Worm (Caenorhabditis elegans): ENCODE data around the gene ceh-30.
A peak's percentile ranks its signal among the peaks of the same experiment; 100 is the strongest.

The ceh-30 gene

DNA sequence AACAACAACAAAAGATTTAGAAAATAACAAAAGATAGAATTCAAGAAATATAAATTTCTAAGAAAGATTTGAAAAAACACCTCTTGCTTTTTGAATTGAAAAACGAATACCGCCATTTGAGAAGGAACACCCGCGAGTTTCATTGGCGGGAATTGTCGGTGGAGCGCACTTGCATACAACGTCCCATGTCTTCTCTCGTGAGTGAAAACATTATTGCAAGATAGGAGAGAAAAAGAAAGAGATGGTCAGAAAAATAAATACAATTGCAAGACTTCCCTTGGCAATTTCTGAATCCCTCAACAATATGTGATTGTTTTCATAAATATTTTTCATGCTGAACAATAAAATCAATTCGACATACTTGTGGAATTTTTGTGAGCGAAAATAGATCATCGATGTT is 42.8 kb downstream of the ceh-30 start, which contains the start of gene K10B3.5 (continued):
- TF ChIP-seq ccch-3 (GFP tag; optimal IDR thresholded peaks at IDR 0.05) (no peak), rcor-1 (GFP tag; IDR thresholded peaks at IDR 0.05) (no peak), him-1 (tag; optimal IDR thresholded peaks at IDR 0.05) (no peak), F37B4.10 (GFP tag; IDR thresholded peaks at IDR 0.05) (no peak), lin-26 (GFP tag; IDR thresholded peaks at IDR 0.05) (no peak), sea-2 (GFP tag; IDR thresholded peaks at IDR 0.05) (no peak), nhr-27 (tag; optimal IDR thresholded peaks at IDR 0.05) (no peak), ceh-100 (GFP tag; IDR thresholded peaks at IDR 0.05) (no peak), lin-35 (GFP tag; optimal IDR thresholded peaks at IDR 0.05) (peak in 2 of 3 experiments; percentile 6 to 50), madf-3 (GFP tag; IDR thresholded peaks at IDR 0.05) (no peak), snpc-4 (GFP tag; optimal IDR thresholded peaks at IDR 0.05) (no peak), snpc-4 (tag; optimal IDR thresholded peaks at IDR 0.05) (peak in 1 of 4 experiments; percentile 14), hlh-12 (tag; optimal IDR thresholded peaks at IDR 0.05) (no peak), madf-6 (GFP tag; IDR thresholded peaks at IDR 0.05) (peak; percentile 15; the same call in 1 of the 2 replicates), snpc-1.3 (tag; optimal IDR thresholded peaks at IDR 0.05; ENCODE audit: insufficient read depth) (no peak), lir-1 (GFP tag; conservative IDR thresholded peaks at IDR 0.05) (no peak), lin-40 (tag; optimal IDR thresholded peaks at IDR 0.05) (peak; percentile 48), ztf-18 (tag; optimal IDR thresholded peaks at IDR 0.05) (peak; percentile 28), K11D2.4 (GFP tag; IDR thresholded peaks at IDR 0.05) (0 out of 2 replicates have a peak, but pooled peaks have one; percentile 27), let-607 (tag; optimal IDR thresholded peaks at IDR 0.05) (no peak), F55B11.4 (tag; optimal IDR thresholded peaks at IDR 0.05; ENCODE audit: borderline replicate concordance, insufficient read depth) (no peak), ztf-26 (tag; optimal IDR thresholded peaks at IDR 0.05) (peak; percentile 9), B0019.2 (GFP tag; conservative IDR thresholded peaks at IDR 0.05) (no peak), bed-1 (GFP tag; IDR thresholded peaks at IDR 0.05) (no peak), ztf-25 (GFP tag; IDR thresholded peaks at IDR 0.05) (no peak), athp-1 (tag; optimal IDR thresholded peaks at IDR 0.05) (no peak), F23B12.7 (tag; optimal IDR thresholded peaks at IDR 0.05; ENCODE audit: insufficient read depth) (peak; percentile 78), unc-130 (GFP tag; optimal IDR thresholded peaks at IDR 0.05) (no peak), B0336.3 (GFP tag; IDR thresholded peaks at IDR 0.05) (no peak), F33H1.4 (GFP tag; IDR thresholded peaks at IDR 0.05) (no peak), nhr-80 (tag; optimal IDR thresholded peaks at IDR 0.05) (peak; percentile 46), F57C9.4 (tag; optimal IDR thresholded peaks at IDR 0.05) (no peak), mes-4 (tag; optimal IDR thresholded peaks at IDR 0.05) (no peak), attf-5 (GFP tag; optimal IDR thresholded peaks at IDR 0.05) (peak; percentile 61), efl-1 (GFP tag; optimal IDR thresholded peaks at IDR 0.05) (peak; percentile 59), rpc-1 (optimal IDR thresholded peaks at IDR 0.05) (no peak), rpc-1 (tag; optimal IDR thresholded peaks at IDR 0.05) (no peak), Y67H2A.10 (GFP tag; conservative IDR thresholded peaks at IDR 0.05) (no peak), nhr-120 (GFP tag; IDR thresholded peaks at IDR 0.05) (no peak), C17E4.6 (GFP tag; IDR thresholded peaks at IDR 0.05) (no peak), ekl-4 (GFP tag; IDR thresholded peaks at IDR 0.05) (no peak), bed-2 (GFP tag; IDR thresholded peaks at IDR 0.05) (no peak), mel-28 (tag; optimal IDR thresholded peaks at IDR 0.05; ENCODE audit: borderline replicate concordance) (no peak), cebp-1 (GFP tag; IDR thresholded peaks at IDR 0.05) (no peak), cebp-1 (tag; optimal IDR thresholded peaks at IDR 0.05) (peak; percentile 59), F52B5.7 (tag; optimal IDR thresholded peaks at IDR 0.05) (no peak), hmg-1.2 (GFP tag; IDR thresholded peaks at IDR 0.05) (peak; percentile 57; the same call in 1 of the 2 replicates), aptf-2 (GFP tag; conservative IDR thresholded peaks at IDR 0.05) (no peak), dpl-1 (GFP tag; optimal IDR thresholded peaks at IDR 0.05) (peak; percentile 51), lin-54 (GFP tag; optimal IDR thresholded peaks at IDR 0.05) (no peak)

All from whole organism, young adult.